Worm (Caenorhabditis elegans) whole organism, L4 larva: Measurements from ENCODE around the gene R10E4.3.

Experiments used
- F37D6.2 ChIP-seq: sonication (generic microtip); optimal IDR thresholded peaks from 2 replicates; lab custom pipeline; 2016; ENCODE audit warnings: mild to moderate bottlenecking, missing genetic modification characterization, missing compliant biosample characterization
- T20F7.1 ChIP-seq: fragments of 200-800 bp; sonication (Bioruptor generic); optimal IDR thresholded peaks from 2 replicates; lab custom pipeline; 2018; ENCODE audit warnings: mild to moderate bottlenecking, missing genetic modification characterization, missing compliant biosample characterization
- ZK546.5 ChIP-seq, 2 experiments: sonication (generic microtip); optimal IDR thresholded peaks; 2 replicates each; lab custom pipeline; 2017; ENCODE audit warnings: missing biosample characterization in 2 of 2, missing genetic modification characterization in 2 of 2
- aha-1 ChIP-seq: fragments of 150-350 bp; peaks from one replicate; lab custom pipeline; 2014; ENCODE audit warnings: missing biosample characterization, missing genetic modification characterization
- arid-1 ChIP-seq: fragments of 200-800 bp; sonication (Bioruptor generic); conservative IDR thresholded peaks from 2 replicates; pipeline ENCODE4 v1.3.6; 2022; ENCODE audit warnings: missing genetic modification reagents, missing genetic modification characterization, missing compliant biosample characterization
- ceh-20 ChIP-seq: fragments of 200-800 bp; sonication (Bioruptor generic); IDR thresholded peaks from 2 replicates; pipeline ENCODE4 v1.3.6; 2022; ENCODE audit warnings: missing genetic modification reagents, missing genetic modification characterization, missing compliant biosample characterization
- ceh-44 ChIP-seq: fragments of 200-800 bp; sonication (Bioruptor generic); IDR thresholded peaks from 2 replicates; pipeline ENCODE4 v1.3.6; 2022; ENCODE audit warnings: missing genetic modification reagents, missing genetic modification characterization, missing compliant biosample characterization
- ces-1 ChIP-seq: fragments of 150-350 bp; sonication (generic microtip); optimal IDR thresholded peaks from 4 replicates; lab custom pipeline; 2014; ENCODE audit warnings: missing biosample characterization, missing genetic modification reagents, missing genetic modification characterization
- daf-16 ChIP-seq, 3 experiments: sonication (generic microtip); optimal IDR thresholded peaks; 2 replicates each; lab custom pipeline; 2016 to 2017; ENCODE audit warnings: missing genetic modification characterization in 3 of 3, missing genetic modification reagents in 3 of 3, mild to moderate bottlenecking in 2 of 3, missing compliant biosample characterization in 2 of 3, missing biosample characterization in 1 of 3, moderate library complexity in 1 of 3
- dmd-6 ChIP-seq: fragments of 200-800 bp; sonication (Bioruptor generic); IDR thresholded peaks from 2 replicates; pipeline ENCODE4 v1.3.6; 2022; ENCODE audit warnings: missing genetic modification reagents, missing genetic modification characterization, missing compliant biosample characterization
- dpl-1 ChIP-seq: fragments of 150-350 bp; optimal IDR thresholded peaks from 2 replicates; lab custom pipeline; 2014; ENCODE audit warnings: missing biosample characterization, missing genetic modification reagents, missing genetic modification characterization
- duxl-1 ChIP-seq: sonication (generic microtip); optimal IDR thresholded peaks from 2 replicates; lab custom pipeline; 2016; ENCODE audit warnings: mild to moderate bottlenecking, missing genetic modification characterization, moderate library complexity, missing compliant biosample characterization; ENCODE audit not compliant: poor library complexity
- dve-1 ChIP-seq: sonication (generic microtip); optimal IDR thresholded peaks from 2 replicates; lab custom pipeline; 2017; ENCODE audit warnings: antibody characterized with exemption, mild to moderate bottlenecking, missing genetic modification characterization, missing compliant biosample characterization; ENCODE audit not compliant: insufficient read depth
- fkh-10 ChIP-seq: fragments of 150-350 bp; optimal IDR thresholded peaks from 2 replicates; lab custom pipeline; 2014; ENCODE audit warnings: missing biosample characterization, missing genetic modification reagents, missing genetic modification characterization
- hlh-11 ChIP-seq: fragments of 200-800 bp; sonication (Bioruptor generic); optimal IDR thresholded peaks from 2 replicates; lab custom pipeline; 2018; ENCODE audit warnings: mild to moderate bottlenecking, missing genetic modification characterization, missing compliant biosample characterization
- hlh-30 ChIP-seq: sonication (generic microtip); optimal IDR thresholded peaks from 2 replicates; lab custom pipeline; 2017; ENCODE audit warnings: antibody characterized with exemption, mild to moderate bottlenecking, missing genetic modification characterization, missing compliant biosample characterization; ENCODE audit not compliant: insufficient read depth
- hmg-1.1 ChIP-seq: fragments of 200-800 bp; sonication (Bioruptor generic); IDR thresholded peaks from 2 replicates; pipeline ENCODE4 v1.3.6; 2022; ENCODE audit warnings: missing genetic modification reagents, missing genetic modification characterization, missing compliant biosample characterization
- lin-29 ChIP-seq: fragments of 200-800 bp; sonication (Bioruptor generic); IDR thresholded peaks from 2 replicates; pipeline ENCODE4 v1.3.6; 2022; ENCODE audit warnings: missing genetic modification reagents, missing genetic modification characterization, missing compliant biosample characterization
- lin-38 ChIP-seq: fragments of 200-800 bp; sonication (Bioruptor generic); IDR thresholded peaks from 2 replicates; pipeline ENCODE4 v1.3.6; 2022; ENCODE audit warnings: missing genetic modification reagents, missing genetic modification characterization, missing compliant biosample characterization
- lsy-2 ChIP-seq, 2 experiments: fragments of 150-350 bp in 1 of 2; sonication (generic microtip) in 1 of 2; optimal IDR thresholded peaks; 2 replicates each; lab custom pipeline; 2014 to 2017; ENCODE audit warnings: missing biosample characterization in 2 of 2, missing genetic modification characterization in 2 of 2
- mdl-1 ChIP-seq, 2 experiments: fragments of 150-350 bp in 1 of 2; sonication (generic microtip) in 1 of 2; optimal IDR thresholded peaks; 2 replicates each; lab custom pipeline; 2014 to 2017; ENCODE audit warnings: missing biosample characterization in 2 of 2, missing genetic modification characterization in 2 of 2
- mep-1 ChIP-seq: fragments of 150-350 bp; sonication (generic microtip); optimal IDR thresholded peaks from 3 replicates; lab custom pipeline; 2014; ENCODE audit warnings: missing biosample characterization, missing genetic modification characterization
- mes-2 ChIP-seq: sonication (generic microtip); optimal IDR thresholded peaks from 2 replicates; lab custom pipeline; 2016; ENCODE audit warnings: missing genotype, mild to moderate bottlenecking, missing genetic modification characterization, missing compliant biosample characterization; ENCODE audit not compliant: poor library complexity, severe bottlenecking
- nhr-10 ChIP-seq: fragments of 150-350 bp; optimal IDR thresholded peaks from 2 replicates; lab custom pipeline; 2014; ENCODE audit warnings: missing biosample characterization, missing genetic modification characterization
- nhr-102 ChIP-seq: sonication (generic microtip); optimal IDR thresholded peaks from 2 replicates; lab custom pipeline; 2016; ENCODE audit warnings: mild to moderate bottlenecking, missing genetic modification characterization, moderate library complexity, missing compliant biosample characterization
- nhr-11 ChIP-seq: fragments of 150-350 bp; optimal IDR thresholded peaks from 2 replicates; lab custom pipeline; 2014; ENCODE audit warnings: missing biosample characterization, missing genetic modification characterization
- nhr-28 ChIP-seq: fragments of 150-350 bp; optimal IDR thresholded peaks from 2 replicates; lab custom pipeline; 2014; ENCODE audit warnings: missing biosample characterization, missing genetic modification characterization
- nhr-41 ChIP-seq: fragments of 200-800 bp; sonication (Bioruptor generic); IDR thresholded peaks from 2 replicates; pipeline ENCODE4 v1.3.6; 2022; ENCODE audit warnings: missing genetic modification reagents, missing genetic modification characterization, missing compliant biosample characterization
- nhr-48 ChIP-seq: sonication (generic microtip); optimal IDR thresholded peaks from 2 replicates; lab custom pipeline; 2016; ENCODE audit warnings: mild to moderate bottlenecking, missing genetic modification characterization, missing compliant biosample characterization
- nhr-6 ChIP-seq: fragments of 150-350 bp; optimal IDR thresholded peaks from 2 replicates; lab custom pipeline; 2014; ENCODE audit warnings: missing biosample characterization, missing genetic modification characterization
- nhr-77 ChIP-seq: fragments of 150-350 bp; optimal IDR thresholded peaks from 2 replicates; lab custom pipeline; 2014; ENCODE audit warnings: missing biosample characterization, missing genetic modification characterization
- rbr-2 ChIP-seq: sonication (generic microtip); optimal IDR thresholded peaks from 2 replicates; lab custom pipeline; 2016; ENCODE audit warnings: missing genotype, missing genetic modification characterization, missing compliant biosample characterization
- set-16 ChIP-seq: fragments of 200-800 bp; sonication (Bioruptor generic); IDR thresholded peaks from 2 replicates; pipeline ENCODE4 v1.3.6; 2022; ENCODE audit warnings: missing genetic modification reagents, missing genetic modification characterization, missing compliant biosample characterization
- unc-62 ChIP-seq, 3 experiments: fragments of 150-350 bp in 1 of 3; sonication (generic microtip); optimal IDR thresholded peaks in 2 of 3; peaks in 1 of 3; 1 replicate in 1 of 3; 2 replicates in 2 of 3; lab custom pipeline; 2014 to 2017; ENCODE audit warnings: missing biosample characterization in 3 of 3, missing genetic modification characterization in 3 of 3, missing genetic modification reagents in 3 of 3, missing genotype in 1 of 3
- zfp-2 ChIP-seq: sonication (generic microtip); optimal IDR thresholded peaks from 2 replicates; lab custom pipeline; 2016; ENCODE audit warnings: mild to moderate bottlenecking, missing genetic modification characterization, missing compliant biosample characterization
- zfp-3 ChIP-seq: fragments of 200-800 bp; sonication (Bioruptor generic); conservative IDR thresholded peaks from 2 replicates; pipeline ENCODE4 v1.3.6; 2022; ENCODE audit warnings: missing genetic modification reagents, missing genetic modification characterization, missing compliant biosample characterization
- ztf-7 ChIP-seq: fragments of 150-350 bp; optimal IDR thresholded peaks from 2 replicates; lab custom pipeline; 2014; ENCODE audit warnings: missing biosample characterization, missing genetic modification characterization

R10E4.3 gene

DNA sequence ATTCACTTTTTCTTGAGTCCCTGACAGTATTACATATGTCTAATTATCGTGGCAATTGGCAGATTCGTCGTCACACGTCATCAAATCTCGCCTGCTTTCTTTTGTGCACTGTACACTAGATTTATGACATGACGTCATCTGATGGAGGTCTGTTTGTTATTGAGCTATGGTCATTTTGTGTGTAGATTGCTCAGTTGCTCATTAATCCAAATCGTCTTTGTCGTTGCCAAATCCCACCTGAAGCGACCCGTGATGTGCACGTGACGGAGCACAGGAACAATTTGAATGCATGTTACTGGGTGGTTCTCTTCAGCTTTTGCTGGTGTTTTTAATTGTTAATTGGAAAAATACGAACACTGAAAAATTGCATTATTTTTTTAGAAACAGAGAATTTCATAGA is 14.4 kb downstream of the R10E4.3 start:
- no peak for TF ChIP-seq ceh-20 (GFP tag; lab: Robert Waterston, UW)
- 0 out of 2 replicates have a peak, but pooled peaks have one; percentile 31 for TF ChIP-seq zfp-3 (GFP tag; lab: Robert Waterston, UW)

DNA sequence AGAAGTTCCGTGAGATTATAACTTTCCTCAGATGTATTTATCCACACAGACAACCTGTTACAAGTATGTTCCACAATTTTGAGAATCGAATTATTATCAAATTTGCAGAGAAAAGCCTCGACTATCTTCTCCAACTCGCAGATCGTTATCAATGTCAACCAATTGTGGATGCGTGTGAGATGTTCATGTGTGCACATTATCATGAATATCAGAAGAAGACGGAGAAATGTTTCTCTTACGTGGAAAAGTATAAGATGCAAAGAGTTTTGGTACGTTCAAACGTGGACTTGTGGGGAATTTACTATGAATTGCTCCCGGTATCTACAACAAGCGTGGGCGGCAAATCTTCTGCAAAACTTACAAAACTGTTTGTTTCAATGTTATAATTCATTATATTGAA is 16.2 kb downstream of the R10E4.3 start:
- TF ChIP-seq unc-62 (GFP tag; optimal IDR thresholded peaks at IDR 0.05 in 1 of 2; lab: Kevin White, UChicago) = peak in 1 of 2 experiments; percentile 92
- TF ChIP-seq unc-62 (tag; optimal IDR thresholded peaks at IDR 0.05; lab: Kevin White, UChicago) = no peak
- TF ChIP-seq ZK546.5 (tag; optimal IDR thresholded peaks at IDR 0.05; lab: Kevin White, UChicago) = no peak

DNA sequence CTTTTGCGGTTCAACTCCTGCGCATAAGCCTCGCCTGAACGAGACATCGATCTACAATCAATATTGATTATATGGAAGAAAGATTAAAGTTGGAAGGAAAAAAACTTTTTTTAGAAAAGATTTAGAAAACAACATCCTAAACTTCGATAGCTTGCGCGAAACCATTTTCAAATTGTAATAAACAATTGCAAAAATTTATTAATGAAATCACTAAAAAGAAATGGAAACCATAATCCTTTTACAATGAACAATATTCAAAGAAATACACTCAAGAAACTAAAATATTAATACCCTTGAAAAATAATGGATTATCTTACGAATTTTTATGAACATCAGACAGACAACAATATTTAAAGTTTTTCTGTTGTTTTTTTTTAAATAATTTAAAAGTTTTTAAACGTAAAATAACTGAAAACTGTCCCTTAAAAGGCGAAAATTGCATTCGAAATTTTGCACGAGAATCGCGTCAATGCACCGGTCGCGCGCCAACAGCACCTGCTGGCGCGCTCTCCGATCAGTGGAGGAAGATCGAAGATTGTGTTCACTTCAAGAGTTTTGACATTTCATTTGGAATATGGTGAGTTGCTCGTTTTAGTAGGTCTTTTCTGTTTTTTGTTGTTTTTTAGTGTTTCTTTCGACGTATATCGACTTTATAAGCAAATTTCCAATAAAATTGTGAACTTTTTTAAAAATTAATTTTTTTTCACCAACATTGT is 17.9 kb downstream of the R10E4.3 start, which contains the start of the genes sftb-1 and R10E4.1:
TSS of gene sftb-1 (minus strand) at position 51 of the 716 bp plus-strand sequence.
TSS of gene R10E4.1 (plus strand) at position 524 of the 716 bp plus-strand sequence.
- TF ChIP-seq nhr-11 (tag; lab: Kevin White, UChicago) (peak; percentile 20), arid-1 (GFP tag; lab: Robert Waterston, UW) (no peak), nhr-48 (peak; percentile 28), nhr-6 (tag; lab: Kevin White, UChicago) (peak; percentile 55), zfp-2 (tag; lab: Kevin White, UChicago) (no peak), dmd-6 (GFP tag; lab: Robert Waterston, UW) (peak; percentile 59), daf-16 (GFP tag; optimal IDR thresholded peaks at IDR 0.05; lab: Kevin White, UChicago) (peak in 1 of 2 experiments; percentile 20), daf-16 (tag; optimal IDR thresholded peaks at IDR 0.05; lab: Kevin White, UChicago) (no peak), lin-38 (GFP tag; lab: Robert Waterston, UW) (peak; percentile 67), nhr-102 (tag; lab: Kevin White, UChicago) (peak; percentile 45), lin-29 (GFP tag; lab: Robert Waterston, UW) (no peak), ces-1 (GFP tag; lab: Kevin White, UChicago) (no peak), rbr-2 (tag; lab: Kevin White, UChicago) (peak; percentile 50), dve-1 (tag; lab: Kevin White, UChicago) (peak; percentile 71), mes-2 (tag; lab: Kevin White, UChicago) (peak; percentile 80), nhr-77 (tag; lab: Kevin White, UChicago) (peak; percentile 3), set-16 (GFP tag; lab: Robert Waterston, UW) (0 out of 2 replicates have a peak, but pooled peaks have one; percentile 17), unc-62 (GFP tag; optimal IDR thresholded peaks at IDR 0.05 in 1 of 2; lab: Kevin White, UChicago) (peak in 1 of 2 experiments; percentile 73), unc-62 (tag; optimal IDR thresholded peaks at IDR 0.05; lab: Kevin White, UChicago) (no peak), aha-1 (tag; lab: Kevin White, UChicago) (peak; percentile 85), hmg-1.1 (peak; percentile 47; the same call in 1 of the 2 replicates), T20F7.1 (peak; percentile 64), hlh-11 (tag; lab: Kevin White, UChicago) (peak; percentile 67), nhr-41 (GFP tag; lab: Robert Waterston, UW) (no peak), lsy-2 (tag; optimal IDR thresholded peaks at IDR 0.05; lab: Kevin White, UChicago) (peak in 1 of 2 experiments; percentile 81), mep-1 (tag; lab: Kevin White, UChicago) (peak; percentile 61), ceh-44 (GFP tag; lab: Robert Waterston, UW) (no peak), nhr-10 (tag; lab: Kevin White, UChicago) (no peak), hlh-30 (tag; lab: Kevin White, UChicago) (peak; percentile 60), F37D6.2 (tag; lab: Kevin White, UChicago) (peak; percentile 15), nhr-28 (tag; lab: Kevin White, UChicago) (peak; percentile 36), fkh-10 (GFP tag; lab: Kevin White, UChicago) (peak; percentile 50), duxl-1 (tag; lab: Kevin White, UChicago) (peak; percentile 23), ztf-7 (tag; lab: Kevin White, UChicago) (peak; percentile 25), dpl-1 (peak; percentile 81), mdl-1 (tag; optimal IDR thresholded peaks at IDR 0.05; lab: Kevin White, UChicago) (peak in 1 of 2 experiments; percentile 20)
